Fruit fly (Drosophila melanogaster) whole organism, embryonic: Measurements from ENCODE around the gene simj.

ENCODE experiments used
- BEAF-32 ChIP-seq: fragments of 200-800 bp; sonication (Bioruptor generic); optimal IDR thresholded peaks from 3 replicates; lab custom pipeline; 2017; ENCODE audit warnings: missing biosample characterization, missing genetic modification characterization, mild to moderate bottlenecking, moderate library complexity, missing genetic modification reagents
- Bgb ChIP-seq: fragments of 200-800 bp; sonication (Bioruptor generic); IDR thresholded peaks from 2 replicates; pipeline ENCODE4 v1.3.6; 2022; ENCODE audit warnings: missing biosample characterization, missing genetic modification characterization; ENCODE audit not compliant: partially characterized antibody
- CG11247 ChIP-seq: fragments of 200-800 bp; sonication (Bioruptor generic); IDR thresholded peaks from 2 replicates; pipeline ENCODE4 v1.3.6; 2022; ENCODE audit warnings: missing biosample characterization, missing genetic modification characterization
- CG13287 ChIP-seq: fragments of 200-800 bp; sonication (Bioruptor generic); IDR thresholded peaks from 2 replicates; pipeline ENCODE4 v1.3.6; 2022; ENCODE audit warnings: missing biosample characterization, missing genetic modification characterization; ENCODE audit not compliant: partially characterized antibody
- CG14667 ChIP-seq: fragments of 200-800 bp; sonication (Bioruptor generic); IDR thresholded peaks from 2 replicates; pipeline ENCODE4 v1.3.6; 2022; ENCODE audit warnings: missing biosample characterization, missing genetic modification characterization
- CG15696 ChIP-seq: fragments of 200-800 bp; sonication (Bioruptor generic); optimal IDR thresholded peaks from 2 replicates; lab custom pipeline; 2019; ENCODE audit warnings: missing biosample characterization, mild to moderate bottlenecking, missing genetic modification characterization, moderate library complexity
- CG17385 ChIP-seq: fragments of 200-800 bp; sonication (Bioruptor generic); optimal IDR thresholded peaks from 3 replicates; lab custom pipeline; 2018; ENCODE audit warnings: missing biosample characterization, mild to moderate bottlenecking, missing genetic modification characterization
- CG18011 ChIP-seq: fragments of 200-800 bp; sonication (Bioruptor generic); optimal IDR thresholded peaks from 2 replicates; lab custom pipeline; 2017; ENCODE audit warnings: missing biosample characterization, missing genetic modification characterization, mild to moderate bottlenecking, moderate library complexity, missing genotype
- CG34376 ChIP-seq: fragments of 200-800 bp; sonication (Bioruptor generic); optimal IDR thresholded peaks from 2 replicates; lab custom pipeline; 2018; ENCODE audit warnings: missing biosample characterization, mild to moderate bottlenecking, missing genetic modification characterization
- CG3847 ChIP-seq: fragments of 200-800 bp; sonication (Bioruptor generic); IDR thresholded peaks from 2 replicates; pipeline ENCODE4 v1.3.6; 2022; ENCODE audit warnings: missing biosample characterization, missing genetic modification characterization
- CG3995 ChIP-seq: fragments of 200-800 bp; sonication (Bioruptor generic); optimal IDR thresholded peaks from 3 replicates; lab custom pipeline; 2016; ENCODE audit warnings: missing biosample characterization, missing genetic modification characterization
- CG6765 ChIP-seq: fragments of 200-800 bp; sonication (Bioruptor generic); optimal IDR thresholded peaks from 3 replicates; lab custom pipeline; 2017; ENCODE audit warnings: missing biosample characterization, mild to moderate bottlenecking, missing genetic modification characterization
- CG7372 ChIP-seq: fragments of 200-800 bp; sonication (Bioruptor generic); IDR thresholded peaks from 2 replicates; pipeline ENCODE4 v1.3.6; 2022; ENCODE audit warnings: missing biosample characterization, missing genetic modification characterization
- CG7963 ChIP-seq: fragments of 200-800 bp; sonication (Bioruptor generic); IDR thresholded peaks from 3 replicates; pipeline ENCODE4 v1.3.6; 2022; ENCODE audit warnings: missing biosample characterization, missing genetic modification characterization; ENCODE audit not compliant: partially characterized antibody
- CG9727 ChIP-seq: fragments of 200-800 bp; sonication (Bioruptor generic); optimal IDR thresholded peaks from 3 replicates; lab custom pipeline; 2017; ENCODE audit warnings: missing biosample characterization, mild to moderate bottlenecking, missing genetic modification characterization
- CG9797 ChIP-seq: fragments of 200-800 bp; sonication (Bioruptor generic); optimal IDR thresholded peaks from 3 replicates; lab custom pipeline; 2018; ENCODE audit warnings: missing biosample characterization, mild to moderate bottlenecking, missing genetic modification characterization
- Dip2 ChIP-seq: fragments of 200-800 bp; sonication (Bioruptor generic); IDR thresholded peaks from 2 replicates; pipeline ENCODE4 v1.3.6; 2022; ENCODE audit warnings: missing biosample characterization, missing genetic modification characterization
- Dp ChIP-seq: fragments of 200-800 bp; sonication (Bioruptor generic); optimal IDR thresholded peaks from 2 replicates; lab custom pipeline; 2018; ENCODE audit warnings: missing biosample characterization, mild to moderate bottlenecking, missing genetic modification characterization, moderate library complexity
- E2f2 ChIP-seq: fragments of 200-800 bp; sonication (Bioruptor generic); IDR thresholded peaks from 2 replicates; pipeline ENCODE4 v1.3.6; 2022; ENCODE audit warnings: missing biosample characterization, missing genetic modification characterization
- Fer1 ChIP-seq: fragments of 200-800 bp; sonication (Bioruptor generic); optimal IDR thresholded peaks from 2 replicates; lab custom pipeline; 2017; ENCODE audit warnings: missing biosample characterization, mild to moderate bottlenecking, missing genetic modification characterization
- MESR4 ChIP-seq: fragments of 200-800 bp; sonication (Bioruptor generic); optimal IDR thresholded peaks from 2 replicates; lab custom pipeline; 2018; ENCODE audit warnings: missing biosample characterization, mild to moderate bottlenecking, missing genetic modification characterization, moderate library complexity
- Meics ChIP-seq: fragments of 200-800 bp; sonication (Bioruptor generic); optimal IDR thresholded peaks from 2 replicates; lab custom pipeline; 2017; ENCODE audit warnings: missing biosample characterization, mild to moderate bottlenecking, missing genetic modification characterization
- Nf-YB ChIP-seq: fragments of 200-800 bp; sonication (Bioruptor generic); optimal IDR thresholded peaks from 3 replicates; lab custom pipeline; 2019; ENCODE audit warnings: missing biosample characterization, mild to moderate bottlenecking, missing genetic modification characterization, moderate library complexity
- Oaz ChIP-seq: fragments of 200-800 bp; sonication (Bioruptor generic); IDR thresholded peaks from 2 replicates; pipeline ENCODE4 v1.3.6; 2022; ENCODE audit warnings: missing biosample characterization, missing genetic modification characterization
- Sry-δ ChIP-seq: fragments of 200-800 bp; sonication (Bioruptor generic); optimal IDR thresholded peaks from 2 replicates; lab custom pipeline; 2016; ENCODE audit warnings: missing biosample characterization, missing genetic modification characterization
- YL-1 ChIP-seq: fragments of 200-800 bp; sonication (Bioruptor generic); optimal IDR thresholded peaks from 3 replicates; lab custom pipeline; 2017; ENCODE audit warnings: missing biosample characterization, mild to moderate bottlenecking, missing genetic modification characterization
- ase ChIP-seq: fragments of 200-800 bp; sonication (Bioruptor generic); IDR thresholded peaks from 3 replicates; pipeline ENCODE4 v1.3.6; 2022; ENCODE audit warnings: missing biosample characterization, missing genetic modification characterization
- az2 ChIP-seq: fragments of 200-800 bp; sonication (Bioruptor generic); optimal IDR thresholded peaks from 3 replicates; lab custom pipeline; 2016; ENCODE audit warnings: missing biosample characterization, missing genetic modification characterization
- bab2 ChIP-seq: fragments of 200-800 bp; sonication (Bioruptor generic); optimal IDR thresholded peaks from 2 replicates; lab custom pipeline; 2016; ENCODE audit warnings: missing biosample characterization, missing genetic modification characterization
- bowl ChIP-seq: fragments of 200-800 bp; sonication (Bioruptor generic); IDR thresholded peaks from 2 replicates; pipeline ENCODE4 v1.3.6; 2022; ENCODE audit warnings: missing biosample characterization, missing genetic modification characterization
- da ChIP-seq: fragments of 200-800 bp; sonication (Bioruptor generic); optimal IDR thresholded peaks from 2 replicates; lab custom pipeline; 2016; ENCODE audit warnings: missing biosample characterization, missing genetic modification characterization
- danr ChIP-seq: fragments of 200-800 bp; sonication (Bioruptor generic); IDR thresholded peaks from 2 replicates; pipeline ENCODE4 v1.3.6; 2022; ENCODE audit warnings: missing biosample characterization, missing genetic modification characterization
- en ChIP-seq: fragments of 200-800 bp; sonication (Bioruptor generic); optimal IDR thresholded peaks from 2 replicates; lab custom pipeline; 2016; ENCODE audit warnings: missing biosample characterization, missing genetic modification characterization
- fd102C ChIP-seq: fragments of 200-800 bp; sonication (Bioruptor generic); optimal IDR thresholded peaks from 2 replicates; lab custom pipeline; 2018; ENCODE audit warnings: missing biosample characterization, mild to moderate bottlenecking, missing genetic modification characterization, moderate library complexity
- gem ChIP-seq: fragments of 200-800 bp; sonication (Bioruptor generic); optimal IDR thresholded peaks from 2 replicates; lab custom pipeline; 2019; ENCODE audit warnings: missing biosample characterization, mild to moderate bottlenecking, missing genetic modification characterization, moderate library complexity
- gfzf ChIP-seq: fragments of 200-800 bp; sonication (Bioruptor generic); optimal IDR thresholded peaks from 2 replicates; lab custom pipeline; 2016; ENCODE audit warnings: missing biosample characterization, mild to moderate bottlenecking, missing genetic modification characterization, moderate library complexity
- hb ChIP-seq: fragments of 200-800 bp; sonication (Bioruptor generic); IDR thresholded peaks from 3 replicates; pipeline ENCODE4 v1.3.6; 2022; ENCODE audit warnings: missing biosample characterization, missing genetic modification characterization; ENCODE audit not compliant: partially characterized antibody
- insv ChIP-seq, 2 experiments: fragments of 200-800 bp; sonication (Bioruptor generic); optimal IDR thresholded peaks; 3 replicates each; lab custom pipeline; 2016 to 2018; ENCODE audit warnings: missing biosample characterization in 2 of 2, missing genetic modification characterization in 2 of 2
- knrl ChIP-seq: fragments of 200-800 bp; sonication (Bioruptor generic); IDR thresholded peaks from 3 replicates; pipeline ENCODE4 v1.3.6; 2022; ENCODE audit warnings: missing biosample characterization, missing genetic modification characterization; ENCODE audit not compliant: partially characterized antibody
- pros ChIP-seq: fragments of 200-800 bp; sonication (Bioruptor generic); optimal IDR thresholded peaks from 3 replicates; lab custom pipeline; 2019; ENCODE audit warnings: missing biosample characterization, mild to moderate bottlenecking, missing genetic modification characterization, moderate library complexity
- pzg ChIP-seq: fragments of 200-800 bp; sonication (Bioruptor generic); optimal IDR thresholded peaks from 3 replicates; lab custom pipeline; 2018; ENCODE audit warnings: missing biosample characterization, mild to moderate bottlenecking, missing genetic modification characterization, moderate library complexity
- shn ChIP-seq: fragments of 200-800 bp; sonication (Bioruptor generic); optimal IDR thresholded peaks from 3 replicates; lab custom pipeline; 2016; ENCODE audit warnings: missing biosample characterization, missing genetic modification characterization
- so ChIP-seq: fragments of 200-800 bp; sonication (Bioruptor generic); IDR thresholded peaks from 3 replicates; pipeline ENCODE4 v1.3.6; 2022; ENCODE audit warnings: missing biosample characterization, missing genetic modification characterization
- sob ChIP-seq: fragments of 200-800 bp; sonication (Bioruptor generic); IDR thresholded peaks from 2 replicates; pipeline ENCODE4 v1.3.6; 2022; ENCODE audit warnings: missing biosample characterization, missing genetic modification characterization
- sug ChIP-seq: fragments of 200-800 bp; optimal IDR thresholded peaks from 2 replicates; lab custom pipeline; 2019; ENCODE audit warnings: missing biosample characterization, mild to moderate bottlenecking, missing genetic modification characterization, moderate library complexity
- tin ChIP-seq: fragments of 200-800 bp; sonication (Bioruptor generic); optimal IDR thresholded peaks from 3 replicates; lab custom pipeline; 2016; ENCODE audit warnings: missing biosample characterization, missing genetic modification characterization
- unc-4 ChIP-seq: fragments of 200-800 bp; sonication (Bioruptor generic); IDR thresholded peaks from 2 replicates; pipeline ENCODE4 v1.3.6; 2022; ENCODE audit warnings: missing biosample characterization, missing genetic modification characterization; ENCODE audit not compliant: partially characterized antibody
- wek ChIP-seq: fragments of 200-800 bp; sonication (Bioruptor generic); optimal IDR thresholded peaks from 3 replicates; lab custom pipeline; 2018; ENCODE audit warnings: missing biosample characterization, mild to moderate bottlenecking, missing genetic modification characterization, moderate library complexity

The simj gene

dm6 chr3L:10660744-10661589, 3.6 kb upstream of the simj start, which contains the start of the genes CG32066 and CG8003 (continued):
- TF ChIP-seq E2f2 = peak; percentile 14; the same call in 1 of the 2 replicates
- TF ChIP-seq CG13287 (GFP tag; lab: Robert Waterston, UW) = peak; percentile 90
- TF ChIP-seq en (GFP tag; lab: Kevin White, UChicago) = no peak
- peak; percentile 12 for TF ChIP-seq YL-1 (GFP tag; lab: Kevin White, UChicago)
- no peak for TF ChIP-seq da (GFP tag; lab: Kevin White, UChicago)
- TF ChIP-seq CG7372 (GFP tag; lab: Robert Waterston, UW) = no peak
- no peak; the same call in 2 of the 3 replicates for TF ChIP-seq hb (GFP tag; lab: Robert Waterston, UW)
- no peak for TF ChIP-seq shn (GFP tag; lab: Kevin White, UChicago)
- no peak for TF ChIP-seq CG18011 (GFP tag; lab: Kevin White, UChicago)
- peak; percentile 29 for TF ChIP-seq Meics
- 0 out of 3 replicates have a peak, but pooled peaks have one; percentile 33 for TF ChIP-seq so (GFP tag; lab: Robert Waterston, UW)
- TF ChIP-seq CG9797 (GFP tag; lab: Kevin White, UChicago) = peak; percentile 66
- TF ChIP-seq bab2 = no peak
- TF ChIP-seq bowl (GFP tag; lab: Robert Waterston, UW) = peak; percentile 47; the same call in 1 of the 2 replicates
- TF ChIP-seq gem (tag; lab: Kevin White, UChicago) = peak; percentile 72
- TF ChIP-seq CG9727 (GFP tag; lab: Kevin White, UChicago) = peak; percentile 40
- no peak for TF ChIP-seq Oaz (GFP tag; lab: Robert Waterston, UW)
- TF ChIP-seq knrl (GFP tag; lab: Robert Waterston, UW) = peak; percentile 92
- TF ChIP-seq unc-4 (GFP tag; lab: Robert Waterston, UW) = peak; percentile 83
- peak; percentile 32; the same call in 1 of the 2 replicates for TF ChIP-seq CG3847
- TF ChIP-seq pros (GFP tag; lab: Kevin White, UChicago) = no peak
- TF ChIP-seq ase (GFP tag; lab: Robert Waterston, UW) = peak; percentile 39; the same call in 1 of the 3 replicates
- no peak for TF ChIP-seq Dip2
- no peak for TF ChIP-seq danr (GFP tag; lab: Robert Waterston, UW)
- TF ChIP-seq tin (GFP tag; lab: Kevin White, UChicago) = peak; percentile 5
- TF ChIP-seq Bgb (GFP tag; lab: Robert Waterston, UW) = peak; percentile 91
- TF ChIP-seq CG6765 (GFP tag; lab: Kevin White, UChicago) = peak; percentile 50
- TF ChIP-seq CG3995 (GFP tag; lab: Kevin White, UChicago) = no peak
- TF ChIP-seq az2 = no peak
- TF ChIP-seq fd102C = peak; percentile 0
- TF ChIP-seq Sry-δ (GFP tag; lab: Kevin White, UChicago) = peak; percentile 57
- peak; percentile 57; the same call in 1 of the 2 replicates for TF ChIP-seq sob (GFP tag; lab: Robert Waterston, UW)
- no peak for TF ChIP-seq CG11247
- peak; percentile 86 for TF ChIP-seq CG34376 (GFP tag; lab: Kevin White, UChicago)
- peak; percentile 32 for TF ChIP-seq CG15696 (tag; lab: Kevin White, UChicago)
- no peak for TF ChIP-seq insv (GFP tag; optimal IDR thresholded peaks at IDR 0.05; lab: Kevin White, UChicago)
- TF ChIP-seq, all 482 proteins: peak for 216

dm6 chr3L:10663190-10663763, 1.3 kb upstream of the simj start, which contains the start of gene Adi1:
Gene Adi1 (plus strand): TSS chr3L:10663376.
- peak; percentile 7 for TF ChIP-seq Fer1 (GFP tag; lab: Kevin White, UChicago)
- peak; percentile 69 for TF ChIP-seq wek (GFP tag; lab: Kevin White, UChicago)
- peak; percentile 27 for TF ChIP-seq MESR4
- peak; percentile 17 for TF ChIP-seq sug (tag; lab: Kevin White, UChicago)
- TF ChIP-seq BEAF-32 = no peak
- TF ChIP-seq CG34376 (GFP tag; lab: Kevin White, UChicago) = peak; percentile 50
- peak; percentile 13 for TF ChIP-seq pzg
- TF ChIP-seq Dp (GFP tag; lab: Kevin White, UChicago) = peak; percentile 31
- TF ChIP-seq CG7963 (GFP tag; lab: Robert Waterston, UW) = no peak
- no peak for TF ChIP-seq gfzf
- TF ChIP-seq YL-1 (GFP tag; lab: Kevin White, UChicago) = no peak
- no peak for TF ChIP-seq Nf-YB (GFP tag; lab: Kevin White, UChicago)
- no peak for TF ChIP-seq CG14667 (GFP tag; lab: Robert Waterston, UW)
- no peak for TF ChIP-seq CG17385
